Worm (Caenorhabditis elegans) whole organism, L3 larva: ENCODE results near the gene Y51B9A.14.

Source experiments
- aly-2 ChIP-seq: fragments of 150-350 bp; optimal IDR thresholded peaks from 2 replicates; lab custom pipeline; 2014; ENCODE audit warnings: missing biosample characterization, missing genetic modification characterization
- ceh-82 ChIP-seq: fragments of 150-350 bp; optimal IDR thresholded peaks from 2 replicates; lab custom pipeline; 2014; ENCODE audit warnings: missing biosample characterization, missing genetic modification characterization
- egl-27 ChIP-seq: sonication (generic microtip); optimal IDR thresholded peaks from 4 replicates; lab custom pipeline; 2017; ENCODE audit warnings: missing biosample characterization, missing genetic modification reagents, missing genetic modification characterization
- egl-5 ChIP-seq: fragments of 150-350 bp; optimal IDR thresholded peaks from 2 replicates; lab custom pipeline; 2017; ENCODE audit warnings: missing biosample characterization, missing genetic modification reagents, missing genetic modification characterization, inconsistent platforms
- elt-1 ChIP-seq: fragments of 150-350 bp; optimal IDR thresholded peaks from 2 replicates; lab custom pipeline; 2014; ENCODE audit warnings: missing biosample characterization, missing genetic modification characterization
- elt-2 ChIP-seq: sonication (generic microtip); optimal IDR thresholded peaks from 2 replicates; lab custom pipeline; 2016; ENCODE audit warnings: missing genetic modification reagents, mild to moderate bottlenecking, missing genetic modification characterization, missing compliant biosample characterization
- elt-3 ChIP-seq, 3 experiments: fragments of 150-350 bp in 1 of 3; sonication (generic microtip) in 2 of 3; optimal IDR thresholded peaks; 2 replicates in 2 of 3; 4 replicates in 1 of 3; lab custom pipeline; 2014 to 2017; ENCODE audit warnings: missing biosample characterization in 3 of 3, missing genetic modification characterization in 3 of 3
- eor-1 ChIP-seq, 2 experiments: fragments of 150-350 bp; optimal IDR thresholded peaks; 2 replicates each; lab custom pipeline; 2014 to 2018; ENCODE audit warnings: missing biosample characterization in 2 of 2, missing genetic modification characterization in 2 of 2
- fkh-10 ChIP-seq: sonication (generic microtip); optimal IDR thresholded peaks from 2 replicates; lab custom pipeline; 2017; ENCODE audit warnings: missing biosample characterization, missing genetic modification reagents, missing genetic modification characterization
- fkh-2 ChIP-seq: fragments of 150-350 bp; optimal IDR thresholded peaks from 2 replicates; lab custom pipeline; 2014; ENCODE audit warnings: missing biosample characterization, missing genetic modification reagents, missing genetic modification characterization
- lin-15B ChIP-seq: fragments of 150-350 bp; optimal IDR thresholded peaks from 2 replicates; lab custom pipeline; 2014; ENCODE audit warnings: missing biosample characterization, missing genetic modification characterization
- lin-39 ChIP-seq: fragments of 150-350 bp; optimal IDR thresholded peaks from 2 replicates; lab custom pipeline; 2018; ENCODE audit warnings: missing biosample characterization, missing genetic modification reagents, missing genetic modification characterization
- mml-1 ChIP-seq: fragments of 150-350 bp; sonication (generic microtip); optimal IDR thresholded peaks from 3 replicates; lab custom pipeline; 2014; ENCODE audit warnings: missing biosample characterization, missing genetic modification characterization
- nfya-1 ChIP-seq: sonication (generic microtip); optimal IDR thresholded peaks from 2 replicates; lab custom pipeline; 2017; ENCODE audit warnings: missing genetic modification characterization, mild to moderate bottlenecking, missing compliant biosample characterization, antibody characterized with exemption, moderate library complexity; ENCODE audit not compliant: insufficient read depth
- nhr-11 ChIP-seq: fragments of 150-350 bp; optimal IDR thresholded peaks from 2 replicates; lab custom pipeline; 2014; ENCODE audit warnings: missing biosample characterization, missing genetic modification characterization
- nhr-23 ChIP-seq: fragments of 150-350 bp; optimal IDR thresholded peaks from 2 replicates; lab custom pipeline; 2014; ENCODE audit warnings: missing biosample characterization, missing genetic modification reagents, missing genetic modification characterization
- nhr-237 ChIP-seq: fragments of 150-350 bp; optimal IDR thresholded peaks from 2 replicates; lab custom pipeline; 2014; ENCODE audit warnings: missing biosample characterization, missing genetic modification characterization
- nhr-25 ChIP-seq: sonication (generic microtip); optimal IDR thresholded peaks from 2 replicates; lab custom pipeline; 2017; ENCODE audit warnings: missing biosample characterization, missing genetic modification characterization
- nhr-43 ChIP-seq: sonication (generic microtip); optimal IDR thresholded peaks from 2 replicates; lab custom pipeline; 2016; ENCODE audit warnings: mild to moderate bottlenecking, missing genetic modification characterization, missing compliant biosample characterization; ENCODE audit not compliant: poor library complexity, severe bottlenecking
- nhr-67 ChIP-seq: fragments of 150-350 bp; optimal IDR thresholded peaks from 2 replicates; lab custom pipeline; 2014; ENCODE audit warnings: missing biosample characterization, missing genetic modification characterization
- pha-4 ChIP-seq: fragments of 150-350 bp; optimal IDR thresholded peaks from 2 replicates; lab custom pipeline; 2014; ENCODE audit warnings: missing biosample characterization, missing genetic modification reagents, missing genetic modification characterization
- pqm-1 ChIP-seq: fragments of 150-350 bp; optimal IDR thresholded peaks from 2 replicates; lab custom pipeline; 2017; ENCODE audit warnings: missing biosample characterization, missing genetic modification characterization, inconsistent platforms
- sea-2 ChIP-seq: fragments of 150-350 bp; sonication (generic microtip); optimal IDR thresholded peaks from 4 replicates; lab custom pipeline; 2014; ENCODE audit warnings: missing biosample characterization, missing genetic modification reagents, missing genetic modification characterization
- snpc-4 ChIP-seq: fragments of 150-350 bp; optimal IDR thresholded peaks from 2 replicates; lab custom pipeline; 2014; ENCODE audit warnings: missing biosample characterization, missing genetic modification characterization
- tbx-2 ChIP-seq: sonication (generic microtip); optimal IDR thresholded peaks from 2 replicates; lab custom pipeline; 2016; ENCODE audit warnings: mild to moderate bottlenecking, missing genetic modification characterization, missing compliant biosample characterization
- unc-62 ChIP-seq: fragments of 150-350 bp; sonication (generic microtip); optimal IDR thresholded peaks from 4 replicates; lab custom pipeline; 2014; ENCODE audit warnings: missing biosample characterization, missing genetic modification reagents, missing genetic modification characterization
- zag-1 ChIP-seq: fragments of 150-350 bp; optimal IDR thresholded peaks from 2 replicates; lab custom pipeline; 2014; ENCODE audit warnings: missing biosample characterization, missing genetic modification characterization
- ztf-11 ChIP-seq: fragments of 150-350 bp; optimal IDR thresholded peaks from 2 replicates; lab custom pipeline; 2014; ENCODE audit warnings: missing biosample characterization, missing genetic modification characterization
- ztf-4 ChIP-seq: fragments of 150-350 bp; optimal IDR thresholded peaks from 2 replicates; lab custom pipeline; 2014; ENCODE audit warnings: missing biosample characterization, missing genetic modification characterization

The Y51B9A.14 gene

ce11 chrII:9418065-9418567, 19.8 kb upstream of the Y51B9A.14 start, which contains the start of the genes M176.4 and M176.16:
Gene M176.4, plus strand, starts transcription at chrII:9418365.
Gene M176.16, plus strand, starts transcription at chrII:9418517.
- TF ChIP-seq elt-2 (peak; percentile 38), ztf-11 (tag; lab: Kevin White, UChicago) (no peak)
- TF ChIP-seq, all 47 proteins: peak for 1

ce11 chrII:9416381-9417276, 18.4 kb upstream of the Y51B9A.14 start, which contains the start of the genes gss-1 and chch-3:
Gene gss-1, minus strand, starts transcription at chrII:9416431.
Gene chch-3, plus strand, starts transcription at chrII:9417013.
- TF ChIP-seq zag-1 (tag; lab: Kevin White, UChicago) (no peak), elt-1 (no peak), nhr-23 (tag; lab: Kevin White, UChicago) (peak; percentile 32), snpc-4 (tag; lab: Kevin White, UChicago) (peak; percentile 64), pha-4 (tag; lab: Kevin White, UChicago) (peak; percentile 75), ztf-4 (tag; lab: Kevin White, UChicago) (no peak), nhr-43 (tag; lab: Kevin White, UChicago) (peak; percentile 40), lin-39 (peak; percentile 55), elt-2 (peak; percentile 54), pqm-1 (peak; percentile 0), elt-3 (tag; optimal IDR thresholded peaks at IDR 0.05; lab: Kevin White, UChicago) (no peak), lin-15B (peak; percentile 55)

DNA sequence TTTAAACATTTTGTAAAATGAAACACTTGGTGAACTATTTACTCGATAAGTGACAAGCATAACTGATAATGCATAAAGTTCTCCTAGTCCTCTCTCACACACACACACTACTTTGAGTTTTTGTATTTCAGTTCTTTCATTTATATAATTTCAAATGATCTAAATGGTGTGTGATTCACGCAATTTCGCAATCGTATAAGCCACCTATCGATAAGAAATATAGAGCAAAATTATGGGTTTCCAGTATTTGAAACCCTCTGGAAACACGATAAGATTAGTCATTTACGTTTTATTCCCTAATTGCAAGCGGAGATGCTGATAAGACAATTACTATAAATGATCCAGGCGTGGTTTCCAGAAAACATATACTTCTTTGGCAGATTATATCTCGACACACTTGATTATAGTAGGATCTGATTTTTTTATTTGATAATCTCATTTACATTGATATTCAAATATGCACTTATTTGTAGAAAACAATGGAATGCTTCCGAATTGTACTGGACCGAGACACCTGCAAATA, 13.9 kb upstream of the Y51B9A.14 start, which contains the start of gene arrd-3:
arrd-3 (plus strand) TSS at position 473 of the 523 bp plus-strand sequence.
- TF ChIP-seq nhr-23 (tag; lab: Kevin White, UChicago) (no peak), pqm-1 (peak; percentile 87), elt-2 (peak; percentile 73)

DNA sequence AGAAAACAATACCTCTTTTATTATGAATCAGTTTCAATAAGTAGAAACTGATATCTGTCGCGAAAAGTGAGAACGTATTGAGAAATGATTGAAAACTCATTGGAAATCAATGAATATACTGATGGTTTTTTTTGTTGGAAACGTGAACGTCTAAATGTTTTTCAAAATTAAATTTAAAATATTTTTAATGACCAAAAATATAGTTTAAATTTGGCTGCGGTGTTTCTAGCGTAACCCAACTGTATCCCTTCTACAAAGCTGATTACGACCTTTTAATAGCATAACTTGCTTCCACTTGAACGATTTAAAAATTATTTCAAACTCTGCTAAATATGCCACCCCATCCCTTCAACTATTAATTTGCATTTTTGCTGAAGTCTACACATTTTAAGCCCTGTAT, 13.2 kb upstream of the Y51B9A.14 start, which contains the start of gene M176.9:
M176.9 (minus strand) TSS at position 101 of the 400 bp plus-strand sequence.
- TF ChIP-seq ztf-4 (tag; lab: Kevin White, UChicago) (no peak), mml-1 (no peak), egl-5 (tag; lab: Kevin White, UChicago) (no peak), nfya-1 (tag; lab: Kevin White, UChicago) (no peak), egl-27 (tag; lab: Kevin White, UChicago) (no peak), fkh-2 (tag; lab: Kevin White, UChicago) (no peak), elt-1 (no peak), fkh-10 (no peak)

- TF ChIP-seq tbx-2 (no peak), ztf-4 (tag; lab: Kevin White, UChicago) (no peak), snpc-4 (tag; lab: Kevin White, UChicago) (no peak), egl-5 (tag; lab: Kevin White, UChicago) (no peak), aly-2 (tag; lab: Kevin White, UChicago) (no peak), nhr-25 (tag; lab: Kevin White, UChicago) (no peak), nhr-11 (tag; lab: Kevin White, UChicago) (no peak), lin-15B (no peak), pha-4 (tag; lab: Kevin White, UChicago) (no peak), egl-27 (tag; lab: Kevin White, UChicago) (no peak), fkh-10 (no peak), nhr-23 (tag; lab: Kevin White, UChicago) (no peak), nfya-1 (tag; lab: Kevin White, UChicago) (no peak), zag-1 (tag; lab: Kevin White, UChicago) (no peak), ceh-82 (no peak), unc-62 (GFP tag; lab: Kevin White, UChicago) (no peak), nhr-237 (no peak)
Observed at ce11 chrII:9407469-9407868, 9.2 kb upstream of the Y51B9A.14 start, which contains the start of gene arrd-2. Gene arrd-2, plus strand, starts transcription at chrII:9407769.

DNA sequence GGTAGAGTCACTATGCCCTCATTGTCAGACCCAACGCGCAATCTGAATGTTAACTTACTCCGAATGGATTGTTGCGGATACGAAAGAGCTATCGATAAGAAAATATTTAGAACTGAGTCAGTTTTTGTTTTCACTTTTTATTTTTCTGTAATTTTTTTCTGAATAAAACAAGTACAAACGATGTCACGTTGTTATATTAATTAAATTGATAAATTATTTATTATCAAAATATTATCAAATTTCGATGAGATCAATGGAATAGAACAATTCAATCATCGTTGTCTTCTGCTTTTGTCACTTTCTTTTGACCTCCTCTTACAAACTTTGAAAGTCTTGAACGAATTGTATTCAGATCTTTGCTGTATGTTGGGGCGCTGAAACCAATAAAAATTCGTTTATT, 8.8 kb upstream of the Y51B9A.14 start, which contains the start of gene mpz-6:
mpz-6 (minus strand) TSS at position 101 of the 400 bp plus-strand sequence.
- TF ChIP-seq tbx-2 = no peak
- TF ChIP-seq elt-3 (tag; optimal IDR thresholded peaks at IDR 0.05; lab: Kevin White, UChicago) = no peak
- TF ChIP-seq ceh-82 = no peak
- no peak for TF ChIP-seq lin-39
- TF ChIP-seq nhr-237 = no peak
- TF ChIP-seq nhr-67 (tag; lab: Kevin White, UChicago) = no peak
- no peak for TF ChIP-seq sea-2
- no peak for TF ChIP-seq elt-2
- no peak for TF ChIP-seq nhr-43 (tag; lab: Kevin White, UChicago)
- no peak for TF ChIP-seq egl-5 (tag; lab: Kevin White, UChicago)
- TF ChIP-seq eor-1 (tag; optimal IDR thresholded peaks at IDR 0.05; lab: Kevin White, UChicago) = no peak
- TF ChIP-seq, all 47 proteins: peak for 0
